Fruit fly (Drosophila melanogaster) whole organism, embryonic: ENCODE results near the gene vsg.
A peak's percentile ranks its signal among the peaks of the same experiment; 100 is the strongest.

ENCODE experiments used
- Adf1 ChIP-seq: fragments of 200-800 bp; sonication (Bioruptor generic); IDR thresholded peaks from 2 replicates; pipeline ENCODE4 v1.3.6; 2022; ENCODE audit warnings: missing biosample characterization, missing genetic modification characterization
- CG11085 ChIP-seq: fragments of 200-800 bp; sonication (Bioruptor generic); IDR thresholded peaks from 2 replicates; pipeline ENCODE4 v1.3.6; 2022; ENCODE audit warnings: missing biosample characterization, missing genetic modification characterization
- CG14441 ChIP-seq: fragments of 200-800 bp; sonication (Bioruptor generic); IDR thresholded peaks from 2 replicates; pipeline ENCODE4 v1.3.6; 2022; ENCODE audit warnings: missing biosample characterization, missing genetic modification characterization
- CG1602 ChIP-seq: fragments of 200-800 bp; sonication (Bioruptor generic); optimal IDR thresholded peaks from 3 replicates; lab custom pipeline; 2016; ENCODE audit warnings: missing biosample characterization, missing genetic modification characterization
- CG17385 ChIP-seq: fragments of 200-800 bp; sonication (Bioruptor generic); optimal IDR thresholded peaks from 3 replicates; lab custom pipeline; 2018; ENCODE audit warnings: missing biosample characterization, mild to moderate bottlenecking, missing genetic modification characterization
- CG17612 ChIP-seq: fragments of 200-800 bp; sonication (Bioruptor generic); IDR thresholded peaks from 2 replicates; pipeline ENCODE4 v1.3.6; 2022; ENCODE audit warnings: missing biosample characterization, missing genetic modification characterization
- CG17912 ChIP-seq: fragments of 200-800 bp; sonication (Bioruptor generic); optimal IDR thresholded peaks from 2 replicates; lab custom pipeline; 2018; ENCODE audit warnings: missing biosample characterization, mild to moderate bottlenecking, missing genetic modification characterization
- CG1832 ChIP-seq: fragments of 200-800 bp; sonication (Bioruptor generic); optimal IDR thresholded peaks from 2 replicates; lab custom pipeline; 2017; ENCODE audit warnings: missing biosample characterization, mild to moderate bottlenecking, missing genetic modification characterization, inconsistent platforms
- CG31365 ChIP-seq: fragments of 200-800 bp; sonication (Bioruptor generic); optimal IDR thresholded peaks from 2 replicates; lab custom pipeline; 2018; ENCODE audit warnings: missing biosample characterization, mild to moderate bottlenecking, missing genetic modification characterization
- CG4404 ChIP-seq: fragments of 200-800 bp; sonication (Bioruptor generic); IDR thresholded peaks from 2 replicates; pipeline ENCODE4 v1.3.6; 2022; ENCODE audit warnings: missing biosample characterization, missing genetic modification characterization
- CG7357 ChIP-seq: fragments of 200-800 bp; sonication (Bioruptor generic); IDR thresholded peaks from 3 replicates; pipeline ENCODE4 v1.3.6; 2022; ENCODE audit warnings: missing biosample characterization, missing genetic modification characterization
- CG7786 ChIP-seq: fragments of 200-800 bp; sonication (Bioruptor generic); optimal IDR thresholded peaks from 2 replicates; lab custom pipeline; 2016; ENCODE audit warnings: missing biosample characterization, missing genetic modification characterization
- CG7987 ChIP-seq: fragments of 200-800 bp; sonication (Bioruptor generic); optimal IDR thresholded peaks from 2 replicates; lab custom pipeline; 2018; ENCODE audit warnings: missing biosample characterization, mild to moderate bottlenecking, missing genetic modification characterization, moderate library complexity
- CG8388 ChIP-seq: fragments of 200-800 bp; sonication (Bioruptor generic); optimal IDR thresholded peaks from 2 replicates; lab custom pipeline; 2019; ENCODE audit warnings: missing biosample characterization, mild to moderate bottlenecking, missing genetic modification characterization, moderate library complexity
- CG9215 ChIP-seq: fragments of 200-800 bp; sonication (Bioruptor generic); IDR thresholded peaks from 2 replicates; pipeline ENCODE4 v1.3.6; 2022; ENCODE audit warnings: missing biosample characterization, missing genetic modification characterization
- Deaf1 ChIP-seq: fragments of 200-800 bp; optimal IDR thresholded peaks from 3 replicates; lab custom pipeline; 2019; ENCODE audit warnings: missing biosample characterization, mild to moderate bottlenecking, missing genetic modification characterization, moderate library complexity
- Dfd ChIP-seq, 2 experiments: fragments of >200 bp; optimal IDR thresholded peaks; 2 replicates each; lab custom pipeline; 2017; ENCODE audit warnings: missing biosample characterization in 2 of 2, missing genetic modification characterization in 2 of 2
- Dip3 ChIP-seq: fragments of 200-800 bp; sonication (Bioruptor generic); optimal IDR thresholded peaks from 3 replicates; lab custom pipeline; 2016; ENCODE audit warnings: missing biosample characterization, missing genetic modification characterization
- Doc2 ChIP-seq: fragments of 200-800 bp; sonication (Bioruptor generic); IDR thresholded peaks from 2 replicates; pipeline ENCODE4 v1.3.6; 2022; ENCODE audit warnings: missing biosample characterization, missing genetic modification characterization
- E2f1 ChIP-seq: fragments of 200-800 bp; sonication (Bioruptor generic); IDR thresholded peaks from 2 replicates; pipeline ENCODE4 v1.3.6; 2022; ENCODE audit warnings: missing biosample characterization, missing genetic modification characterization
- Ets65A ChIP-seq: fragments of 200-800 bp; sonication (Bioruptor generic); peaks from one replicate; lab custom pipeline; 2016; ENCODE audit warnings: missing biosample characterization, missing genetic modification characterization
- Hr51 ChIP-seq, 2 experiments: fragments of 200-800 bp; sonication (Bioruptor generic); optimal IDR thresholded peaks; 2 replicates in 1 of 2; 3 replicates in 1 of 2; lab custom pipeline; 2016 to 2018; ENCODE audit warnings: missing biosample characterization in 2 of 2, missing genetic modification characterization in 2 of 2, mild to moderate bottlenecking in 1 of 2, moderate library complexity in 1 of 2
- Lim3 ChIP-seq: fragments of 200-800 bp; sonication (Bioruptor generic); IDR thresholded peaks from 2 replicates; pipeline ENCODE4 v1.3.6; 2022; ENCODE audit warnings: missing biosample characterization, missing genetic modification characterization
- MESR4 ChIP-seq: fragments of 200-800 bp; sonication (Bioruptor generic); optimal IDR thresholded peaks from 2 replicates; lab custom pipeline; 2018; ENCODE audit warnings: missing biosample characterization, mild to moderate bottlenecking, missing genetic modification characterization, moderate library complexity
- Med ChIP-seq: fragments of 200-800 bp; sonication (Bioruptor generic); peaks from one replicate; lab custom pipeline; 2016; ENCODE audit warnings: missing biosample characterization, missing genetic modification characterization, mild to moderate bottlenecking, inconsistent platforms, moderate library complexity
- NC2β ChIP-seq: fragments of 200-800 bp; sonication (Bioruptor generic); optimal IDR thresholded peaks from 2 replicates; lab custom pipeline; 2016; ENCODE audit warnings: missing biosample characterization, missing genetic modification characterization
- NfI ChIP-seq: fragments of 200-800 bp; sonication (Bioruptor generic); optimal IDR thresholded peaks from 3 replicates; lab custom pipeline; 2018; ENCODE audit warnings: missing biosample characterization, mild to moderate bottlenecking, missing genetic modification characterization, moderate library complexity
- Opbp ChIP-seq: fragments of 200-800 bp; sonication (Bioruptor generic); IDR thresholded peaks from 3 replicates; pipeline ENCODE4 v1.3.6; 2022; ENCODE audit warnings: missing biosample characterization, missing genetic modification characterization; ENCODE audit not compliant: partially characterized antibody
- Ravus ChIP-seq: fragments of 200-800 bp; sonication (Bioruptor generic); IDR thresholded peaks from 2 replicates; pipeline ENCODE4 v1.3.6; 2022; ENCODE audit warnings: missing biosample characterization, missing genetic modification characterization
- ara ChIP-seq: fragments of 200-800 bp; sonication (Bioruptor generic); IDR thresholded peaks from 2 replicates; pipeline ENCODE4 v1.3.6; 2022; ENCODE audit warnings: missing biosample characterization, missing genetic modification characterization
- ase ChIP-seq: fragments of 200-800 bp; sonication (Bioruptor generic); IDR thresholded peaks from 3 replicates; pipeline ENCODE4 v1.3.6; 2022; ENCODE audit warnings: missing biosample characterization, missing genetic modification characterization
- en ChIP-seq: fragments of 200-800 bp; sonication (Bioruptor generic); optimal IDR thresholded peaks from 2 replicates; lab custom pipeline; 2016; ENCODE audit warnings: missing biosample characterization, missing genetic modification characterization
- ewg ChIP-seq: fragments of 200-800 bp; sonication (Bioruptor generic); optimal IDR thresholded peaks from 3 replicates; lab custom pipeline; 2017; ENCODE audit warnings: mild to moderate bottlenecking, missing biosample characterization, missing genetic modification reagents, missing genetic modification characterization
- fru ChIP-seq: fragments of >200 bp; optimal IDR thresholded peaks from 2 replicates; lab custom pipeline; 2017
- gcm ChIP-seq: fragments of 200-800 bp; sonication (Bioruptor generic); optimal IDR thresholded peaks from 2 replicates; lab custom pipeline; 2019; ENCODE audit warnings: missing biosample characterization, mild to moderate bottlenecking, missing genetic modification characterization, moderate library complexity
- gro ChIP-seq: fragments of 200-800 bp; sonication (Bioruptor generic); optimal IDR thresholded peaks from 2 replicates; lab custom pipeline; 2016; ENCODE audit warnings: missing biosample characterization, missing genetic modification characterization
- hbn ChIP-seq: fragments of 200-800 bp; sonication (Bioruptor generic); IDR thresholded peaks from 2 replicates; pipeline ENCODE4 v1.3.6; 2022; ENCODE audit warnings: missing biosample characterization, missing genetic modification characterization; ENCODE audit not compliant: partially characterized antibody
- jigr1 ChIP-seq: fragments of 200-800 bp; sonication (Bioruptor generic); IDR thresholded peaks from 3 replicates; pipeline ENCODE4 v1.3.6; 2022; ENCODE audit warnings: missing biosample characterization, missing genetic modification characterization
- kni ChIP-seq: fragments of 200-800 bp; sonication (Bioruptor generic); optimal IDR thresholded peaks from 3 replicates; lab custom pipeline; 2017; ENCODE audit warnings: mild to moderate bottlenecking, missing biosample characterization, missing genetic modification reagents, missing genetic modification characterization
- oc ChIP-seq: fragments of 200-800 bp; sonication (Bioruptor generic); optimal IDR thresholded peaks from 2 replicates; lab custom pipeline; 2018; ENCODE audit warnings: missing biosample characterization, mild to moderate bottlenecking, missing genetic modification characterization, moderate library complexity
- odd ChIP-seq: fragments of 200-800 bp; sonication (Bioruptor generic); optimal IDR thresholded peaks from 2 replicates; lab custom pipeline; 2017; ENCODE audit warnings: missing biosample characterization, mild to moderate bottlenecking, missing genetic modification characterization
- org-1 ChIP-seq: fragments of 200-800 bp; sonication (Bioruptor generic); optimal IDR thresholded peaks from 2 replicates; lab custom pipeline; 2017; ENCODE audit warnings: missing biosample characterization, missing genetic modification characterization
- pb ChIP-seq: fragments of 200-800 bp; sonication (Bioruptor generic); optimal IDR thresholded peaks from 3 replicates; lab custom pipeline; 2016; ENCODE audit warnings: missing biosample characterization, missing genetic modification characterization
- pnt ChIP-seq: fragments of 200-800 bp; sonication (Bioruptor generic); optimal IDR thresholded peaks from 3 replicates; lab custom pipeline; 2016; ENCODE audit warnings: missing biosample characterization, missing genetic modification characterization
- row ChIP-seq: fragments of 200-800 bp; sonication (Bioruptor generic); IDR thresholded peaks from 3 replicates; pipeline ENCODE4 v1.3.6; 2022; ENCODE audit warnings: missing biosample characterization, missing genetic modification characterization
- twi ChIP-seq: fragments of 200-800 bp; optimal IDR thresholded peaks from 2 replicates; lab custom pipeline; 2019; ENCODE audit warnings: missing biosample characterization, mild to moderate bottlenecking, missing genetic modification characterization, moderate library complexity
- vnd ChIP-seq: fragments of 200-800 bp; sonication (Bioruptor generic); IDR thresholded peaks from 3 replicates; pipeline ENCODE4 v1.3.6; 2022; ENCODE audit warnings: missing biosample characterization, missing genetic modification characterization; ENCODE audit not compliant: partially characterized antibody
- wdn ChIP-seq: fragments of 200-800 bp; sonication (Bioruptor generic); IDR thresholded peaks from 2 replicates; pipeline ENCODE4 v1.3.6; 2022; ENCODE audit warnings: missing biosample characterization, missing genetic modification characterization
- wor ChIP-seq: fragments of 200-800 bp; sonication (Bioruptor generic); IDR thresholded peaks from 2 replicates; pipeline ENCODE4 v1.3.6; 2022; ENCODE audit warnings: missing biosample characterization, missing genetic modification characterization
- zf30C ChIP-seq: fragments of 200-800 bp; sonication (Bioruptor generic); optimal IDR thresholded peaks from 3 replicates; lab custom pipeline; 2018; ENCODE audit warnings: missing biosample characterization, mild to moderate bottlenecking, missing genetic modification characterization
- zfh2 ChIP-seq: fragments of 200-800 bp; sonication (Bioruptor generic); optimal IDR thresholded peaks from 2 replicates; lab custom pipeline; 2016; ENCODE audit warnings: missing biosample characterization, missing genetic modification characterization

vsg gene

DNA sequence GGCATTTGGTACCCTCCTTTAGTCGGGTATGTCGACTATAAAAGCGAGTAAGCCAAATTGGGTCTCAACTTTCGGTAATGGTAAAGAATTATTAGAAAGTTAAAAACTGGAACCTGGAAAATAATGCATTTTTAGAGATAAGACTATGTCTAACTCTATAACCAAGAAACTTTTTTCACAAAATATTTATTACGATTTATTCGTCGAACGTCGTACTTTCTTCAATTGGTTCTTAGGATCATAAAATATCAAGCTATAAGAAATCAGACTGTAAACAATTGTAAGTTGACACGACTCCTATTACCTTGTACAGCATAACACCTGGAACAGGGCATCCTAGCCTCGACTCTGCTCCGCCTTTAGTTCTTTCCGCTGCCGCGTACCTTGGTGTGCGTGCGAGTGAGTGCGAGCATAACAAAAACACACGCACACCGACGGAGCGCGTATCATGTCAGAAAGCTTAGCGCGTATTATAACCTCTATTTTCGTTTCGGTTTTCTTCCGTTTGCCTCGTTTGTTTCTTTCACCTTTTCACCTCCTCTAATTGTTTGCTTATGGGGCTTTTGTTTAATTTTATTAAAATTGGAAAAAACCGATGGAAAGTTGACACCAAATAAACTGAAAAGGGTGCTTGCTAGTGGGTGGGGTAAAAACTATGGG lies 21.1 kb upstream of the vsg start (continued):
- TF ChIP-seq CG17385 (peak; percentile 93), org-1 (GFP tag; lab: Kevin White, UChicago) (peak; percentile 97), gcm (GFP tag; lab: Kevin White, UChicago) (peak; percentile 85), NfI (peak; percentile 94), CG9215 (GFP tag; lab: Robert Waterston, UW) (peak; percentile 92), CG8388 (GFP tag; lab: Kevin White, UChicago) (peak; percentile 91), twi (tag; lab: Kevin White, UChicago) (peak; percentile 91), fru (lab: Kevin White, UChicago) (no peak), Med (GFP tag; lab: Kevin White, UChicago) (peak; percentile 99), row (GFP tag; lab: Robert Waterston, UW) (peak; percentile 97), hbn (GFP tag; lab: Robert Waterston, UW) (no peak), wor (peak; percentile 89), vnd (GFP tag; lab: Robert Waterston, UW) (no peak), NC2β (GFP tag; lab: Kevin White, UChicago) (peak; percentile 94), CG11085 (0 out of 2 replicates have a peak, but pooled peaks have one; percentile 53), ewg (peak; percentile 91), gro (GFP tag; lab: Kevin White, UChicago) (peak; percentile 96), CG7987 (GFP tag; lab: Kevin White, UChicago) (peak; percentile 82), odd (GFP tag; lab: Kevin White, UChicago) (peak; percentile 95), Doc2 (GFP tag; lab: Robert Waterston, UW) (peak; percentile 69), Dip3 (GFP tag; lab: Kevin White, UChicago) (peak; percentile 96), pb (peak; percentile 96), CG7357 (peak; percentile 84; the same call in 2 of the 3 replicates), ase (GFP tag; lab: Robert Waterston, UW) (peak; percentile 75; the same call in 2 of the 3 replicates), E2f1 (GFP tag; lab: Robert Waterston, UW) (peak; percentile 82), CG1602 (GFP tag; lab: Kevin White, UChicago) (peak; percentile 95), CG17912 (peak; percentile 64), kni (GFP tag; lab: Kevin White, UChicago) (peak; percentile 90), Deaf1 (tag; lab: Kevin White, UChicago) (peak; percentile 81), CG17612 (peak; percentile 64), CG1832 (peak; percentile 48), Lim3 (GFP tag; lab: Robert Waterston, UW) (peak; percentile 68), jigr1 (GFP tag; lab: Robert Waterston, UW) (peak; percentile 82; the same call in 2 of the 3 replicates), MESR4 (GFP tag; lab: Kevin White, UChicago) (no peak), pnt (GFP tag; lab: Kevin White, UChicago) (peak; percentile 96), Opbp (GFP tag; lab: Robert Waterston, UW) (no peak), Ets65A (GFP tag; lab: Kevin White, UChicago) (peak; percentile 100), CG31365 (tag; lab: Kevin White, UChicago) (peak; percentile 68), Adf1 (GFP tag; lab: Robert Waterston, UW) (no peak), Ravus (peak; percentile 65), zfh2 (GFP tag; lab: Kevin White, UChicago) (peak; percentile 97), en (peak; percentile 94), zf30C (GFP tag; lab: Kevin White, UChicago) (no peak), CG4404 (GFP tag; lab: Robert Waterston, UW) (peak; percentile 81), Dfd (GFP tag; optimal IDR thresholded peaks at IDR 0.05; lab: Kevin White, UChicago) (no peak), CG14441 (GFP tag; lab: Robert Waterston, UW) (peak; percentile 88), wdn (GFP tag; lab: Robert Waterston, UW) (peak; percentile 87), oc (tag; lab: Kevin White, UChicago) (peak; percentile 33), ara (peak; percentile 83), Hr51 (GFP tag; optimal IDR thresholded peaks at IDR 0.05; lab: Kevin White, UChicago) (peak; percentile 95 to 97), CG7786 (GFP tag; lab: Kevin White, UChicago) (peak; percentile 97)
